Fruit fly (Drosophila melanogaster) whole organism, embryonic: Measurements from ENCODE around the gene dpr14.
A peak's percentile ranks its signal among the peaks of the same experiment; 100 is the strongest.

Source experiments
- Aef1 ChIP-seq: fragments of 200-800 bp; sonication (Bioruptor generic); IDR thresholded peaks from 3 replicates; pipeline ENCODE4 v1.3.6; 2022; ENCODE audit warnings: missing biosample characterization, missing genetic modification characterization
- Blimp-1 ChIP-seq: fragments of 200-800 bp; sonication (Bioruptor generic); optimal IDR thresholded peaks from 3 replicates; lab custom pipeline; 2018; ENCODE audit warnings: missing biosample characterization, missing genetic modification characterization, mild to moderate bottlenecking, moderate library complexity, missing genetic modification reagents
- BtbVII ChIP-seq: fragments of 200-800 bp; sonication (Bioruptor generic); optimal IDR thresholded peaks from 3 replicates; lab custom pipeline; 2017; ENCODE audit warnings: missing biosample characterization, mild to moderate bottlenecking, missing genetic modification characterization
- CG10267 ChIP-seq: fragments of 200-800 bp; sonication (Bioruptor generic); optimal IDR thresholded peaks from 2 replicates; lab custom pipeline; 2018; ENCODE audit warnings: missing biosample characterization, mild to moderate bottlenecking, missing genetic modification characterization, moderate library complexity
- CG11085 ChIP-seq: fragments of 200-800 bp; sonication (Bioruptor generic); IDR thresholded peaks from 2 replicates; pipeline ENCODE4 v1.3.6; 2022; ENCODE audit warnings: missing biosample characterization, missing genetic modification characterization
- CG11398 ChIP-seq: fragments of 200-800 bp; sonication (Bioruptor generic); optimal IDR thresholded peaks from 2 replicates; lab custom pipeline; 2016; ENCODE audit warnings: missing biosample characterization, missing genetic modification characterization
- CG12071 ChIP-seq: fragments of 200-800 bp; sonication (Bioruptor generic); optimal IDR thresholded peaks from 3 replicates; lab custom pipeline; 2018; ENCODE audit warnings: missing biosample characterization, mild to moderate bottlenecking, missing genetic modification characterization
- CG13775 ChIP-seq: fragments of 200-800 bp; sonication (Bioruptor generic); optimal IDR thresholded peaks from 3 replicates; lab custom pipeline; 2017; ENCODE audit warnings: missing biosample characterization, mild to moderate bottlenecking, missing genetic modification characterization
- CG14014 ChIP-seq: fragments of 200-800 bp; sonication (Bioruptor generic); IDR thresholded peaks from 2 replicates; pipeline ENCODE4 v1.3.6; 2022; ENCODE audit warnings: missing biosample characterization, missing genetic modification characterization
- CG15514 ChIP-seq: fragments of 200-800 bp; sonication (Bioruptor generic); optimal IDR thresholded peaks from 3 replicates; lab custom pipeline; 2017; ENCODE audit warnings: missing biosample characterization, missing genetic modification characterization, mild to moderate bottlenecking, moderate library complexity, missing genetic modification reagents
- CG17385 ChIP-seq: fragments of 200-800 bp; sonication (Bioruptor generic); optimal IDR thresholded peaks from 3 replicates; lab custom pipeline; 2018; ENCODE audit warnings: missing biosample characterization, mild to moderate bottlenecking, missing genetic modification characterization
- CG17912 ChIP-seq: fragments of 200-800 bp; sonication (Bioruptor generic); optimal IDR thresholded peaks from 2 replicates; lab custom pipeline; 2018; ENCODE audit warnings: missing biosample characterization, mild to moderate bottlenecking, missing genetic modification characterization
- CG18011 ChIP-seq: fragments of 200-800 bp; sonication (Bioruptor generic); optimal IDR thresholded peaks from 2 replicates; lab custom pipeline; 2017; ENCODE audit warnings: missing biosample characterization, missing genetic modification characterization, mild to moderate bottlenecking, moderate library complexity, missing genotype
- CG18599 ChIP-seq: fragments of 200-800 bp; sonication (Bioruptor generic); optimal IDR thresholded peaks from 3 replicates; lab custom pipeline; 2017; ENCODE audit warnings: missing biosample characterization, missing genetic modification characterization, mild to moderate bottlenecking, moderate library complexity, missing genetic modification reagents
- CG2199 ChIP-seq: fragments of 200-800 bp; sonication (Bioruptor generic); IDR thresholded peaks from 3 replicates; pipeline ENCODE4 v1.3.6; 2022; ENCODE audit warnings: missing biosample characterization, missing genetic modification characterization
- CG30020 ChIP-seq: fragments of 200-800 bp; optimal IDR thresholded peaks from 2 replicates; lab custom pipeline; 2019; ENCODE audit warnings: missing biosample characterization, mild to moderate bottlenecking, missing genetic modification characterization, moderate library complexity
- CG32772 ChIP-seq: fragments of 200-800 bp; sonication (Bioruptor generic); IDR thresholded peaks from 2 replicates; pipeline ENCODE4 v1.3.6; 2022; ENCODE audit warnings: missing biosample characterization, missing genetic modification characterization
- CG3995 ChIP-seq: fragments of 200-800 bp; sonication (Bioruptor generic); optimal IDR thresholded peaks from 3 replicates; lab custom pipeline; 2016; ENCODE audit warnings: missing biosample characterization, missing genetic modification characterization
- CG6272 ChIP-seq: fragments of 200-800 bp; sonication (Bioruptor generic); IDR thresholded peaks from 2 replicates; pipeline ENCODE4 v1.3.6; 2022; ENCODE audit warnings: missing biosample characterization, missing genetic modification characterization
- CG7745 ChIP-seq: fragments of 200-800 bp; sonication (Bioruptor generic); optimal IDR thresholded peaks from 2 replicates; lab custom pipeline; 2018; ENCODE audit warnings: missing biosample characterization, mild to moderate bottlenecking, missing genetic modification characterization, moderate library complexity
- CG8359 ChIP-seq: fragments of 200-800 bp; sonication (Bioruptor generic); optimal IDR thresholded peaks from 2 replicates; lab custom pipeline; 2017; ENCODE audit warnings: missing biosample characterization, mild to moderate bottlenecking, missing genetic modification characterization, borderline replicate concordance
- CG8478 ChIP-seq: fragments of >200 bp; optimal IDR thresholded peaks from 2 replicates; lab custom pipeline; 2018
- Dad ChIP-seq: fragments of 200-800 bp; sonication (Bioruptor generic); optimal IDR thresholded peaks from 3 replicates; lab custom pipeline; 2016; ENCODE audit warnings: missing biosample characterization, missing genetic modification characterization
- Dfd ChIP-seq, 2 experiments: fragments of >200 bp; optimal IDR thresholded peaks; 2 replicates each; lab custom pipeline; 2017; ENCODE audit warnings: missing biosample characterization in 2 of 2, missing genetic modification characterization in 2 of 2
- Dip3 ChIP-seq: fragments of 200-800 bp; sonication (Bioruptor generic); optimal IDR thresholded peaks from 3 replicates; lab custom pipeline; 2016; ENCODE audit warnings: missing biosample characterization, missing genetic modification characterization
- Ets65A ChIP-seq: fragments of 200-800 bp; sonication (Bioruptor generic); peaks from one replicate; lab custom pipeline; 2016; ENCODE audit warnings: missing biosample characterization, missing genetic modification characterization
- Gsc ChIP-seq: fragments of 200-800 bp; sonication (Bioruptor generic); IDR thresholded peaks from 2 replicates; pipeline ENCODE4 v1.3.6; 2022; ENCODE audit warnings: missing biosample characterization, missing genetic modification characterization
- HLHmδ ChIP-seq: fragments of 200-800 bp; sonication (Bioruptor generic); optimal IDR thresholded peaks from 2 replicates; lab custom pipeline; 2018; ENCODE audit warnings: missing biosample characterization, mild to moderate bottlenecking, missing genetic modification characterization, moderate library complexity
- Hand ChIP-seq: fragments of 200-800 bp; sonication (Bioruptor generic); optimal IDR thresholded peaks from 2 replicates; lab custom pipeline; 2017; ENCODE audit warnings: mild to moderate bottlenecking, missing biosample characterization, missing genetic modification reagents, missing genetic modification characterization
- Mad ChIP-seq: fragments of 200-800 bp; sonication (Bioruptor generic); optimal IDR thresholded peaks from 2 replicates; lab custom pipeline; 2016; ENCODE audit warnings: missing biosample characterization, missing genetic modification characterization
- Oli ChIP-seq: fragments of 200-800 bp; sonication (Bioruptor generic); optimal IDR thresholded peaks from 2 replicates; lab custom pipeline; 2018; ENCODE audit warnings: missing biosample characterization, mild to moderate bottlenecking, missing genetic modification characterization, moderate library complexity
- Ptx1 ChIP-seq: fragments of 200-800 bp; sonication (Bioruptor generic); IDR thresholded peaks from 2 replicates; pipeline ENCODE4 v1.3.6; 2022; ENCODE audit warnings: missing biosample characterization, missing genetic modification characterization
- Six4 ChIP-seq: fragments of 200-800 bp; sonication (Bioruptor generic); optimal IDR thresholded peaks from 2 replicates; lab custom pipeline; 2016; ENCODE audit warnings: missing biosample characterization, missing genetic modification characterization
- Ssrp ChIP-seq: fragments of 200-800 bp; sonication (Bioruptor generic); optimal IDR thresholded peaks from 2 replicates; lab custom pipeline; 2018; ENCODE audit warnings: missing biosample characterization, mild to moderate bottlenecking, missing genetic modification characterization, moderate library complexity
- ato ChIP-seq: fragments of 200-800 bp; sonication (Bioruptor generic); IDR thresholded peaks from 2 replicates; pipeline ENCODE4 v1.3.6; 2022; ENCODE audit warnings: missing biosample characterization, missing genetic modification characterization; ENCODE audit not compliant: partially characterized antibody
- br ChIP-seq: fragments of >200 bp; optimal IDR thresholded peaks from 2 replicates; lab custom pipeline; 2017
- btn ChIP-seq: fragments of 200-800 bp; sonication (Bioruptor generic); optimal IDR thresholded peaks from 2 replicates; lab custom pipeline; 2016; ENCODE audit warnings: missing biosample characterization, missing genetic modification characterization
- corto ChIP-seq: fragments of 200-800 bp; sonication (Bioruptor generic); optimal IDR thresholded peaks from 2 replicates; lab custom pipeline; 2016; ENCODE audit warnings: missing biosample characterization, mild to moderate bottlenecking, missing genetic modification characterization, moderate library complexity
- dati ChIP-seq: fragments of 200-800 bp; sonication (Bioruptor generic); IDR thresholded peaks from 2 replicates; pipeline ENCODE4 v1.3.6; 2022; ENCODE audit warnings: missing biosample characterization, missing genetic modification characterization
- hth ChIP-seq: fragments of >200 bp; optimal IDR thresholded peaks from 2 replicates; lab custom pipeline; 2017; ENCODE audit warnings: inconsistent platforms
- jigr1 ChIP-seq: fragments of 200-800 bp; sonication (Bioruptor generic); IDR thresholded peaks from 3 replicates; pipeline ENCODE4 v1.3.6; 2022; ENCODE audit warnings: missing biosample characterization, missing genetic modification characterization
- kah ChIP-seq: fragments of 200-800 bp; sonication (Bioruptor generic); optimal IDR thresholded peaks from 2 replicates; lab custom pipeline; 2018; ENCODE audit warnings: missing biosample characterization, mild to moderate bottlenecking, missing genetic modification characterization
- knrl ChIP-seq: fragments of 200-800 bp; sonication (Bioruptor generic); IDR thresholded peaks from 3 replicates; pipeline ENCODE4 v1.3.6; 2022; ENCODE audit warnings: missing biosample characterization, missing genetic modification characterization; ENCODE audit not compliant: partially characterized antibody
- lmd ChIP-seq: fragments of 200-800 bp; sonication (Bioruptor generic); IDR thresholded peaks from 2 replicates; pipeline ENCODE4 v1.3.6; 2022; ENCODE audit warnings: missing biosample characterization, missing genetic modification characterization
- p53 ChIP-seq: fragments of 200-800 bp; sonication (Bioruptor generic); optimal IDR thresholded peaks from 2 replicates; lab custom pipeline; 2016; ENCODE audit warnings: missing biosample characterization, missing genetic modification characterization
- pita ChIP-seq: fragments of 200-800 bp; sonication (Bioruptor generic); optimal IDR thresholded peaks from 2 replicates; lab custom pipeline; 2017; ENCODE audit warnings: missing biosample characterization, mild to moderate bottlenecking, missing genetic modification characterization
- slp2 ChIP-seq: fragments of 200-800 bp; sonication (Bioruptor generic); optimal IDR thresholded peaks from 2 replicates; lab custom pipeline; 2016; ENCODE audit warnings: missing biosample characterization, missing genetic modification characterization
- sob ChIP-seq: fragments of 200-800 bp; sonication (Bioruptor generic); IDR thresholded peaks from 2 replicates; pipeline ENCODE4 v1.3.6; 2022; ENCODE audit warnings: missing biosample characterization, missing genetic modification characterization
- tap ChIP-seq: fragments of 200-800 bp; optimal IDR thresholded peaks from 3 replicates; lab custom pipeline; 2019; ENCODE audit warnings: missing biosample characterization, mild to moderate bottlenecking, missing genetic modification characterization, moderate library complexity
- trem ChIP-seq: fragments of 200-800 bp; optimal IDR thresholded peaks from 3 replicates; lab custom pipeline; 2019; ENCODE audit warnings: missing biosample characterization, mild to moderate bottlenecking, missing genetic modification characterization, moderate library complexity

The dpr14 gene

DNA sequence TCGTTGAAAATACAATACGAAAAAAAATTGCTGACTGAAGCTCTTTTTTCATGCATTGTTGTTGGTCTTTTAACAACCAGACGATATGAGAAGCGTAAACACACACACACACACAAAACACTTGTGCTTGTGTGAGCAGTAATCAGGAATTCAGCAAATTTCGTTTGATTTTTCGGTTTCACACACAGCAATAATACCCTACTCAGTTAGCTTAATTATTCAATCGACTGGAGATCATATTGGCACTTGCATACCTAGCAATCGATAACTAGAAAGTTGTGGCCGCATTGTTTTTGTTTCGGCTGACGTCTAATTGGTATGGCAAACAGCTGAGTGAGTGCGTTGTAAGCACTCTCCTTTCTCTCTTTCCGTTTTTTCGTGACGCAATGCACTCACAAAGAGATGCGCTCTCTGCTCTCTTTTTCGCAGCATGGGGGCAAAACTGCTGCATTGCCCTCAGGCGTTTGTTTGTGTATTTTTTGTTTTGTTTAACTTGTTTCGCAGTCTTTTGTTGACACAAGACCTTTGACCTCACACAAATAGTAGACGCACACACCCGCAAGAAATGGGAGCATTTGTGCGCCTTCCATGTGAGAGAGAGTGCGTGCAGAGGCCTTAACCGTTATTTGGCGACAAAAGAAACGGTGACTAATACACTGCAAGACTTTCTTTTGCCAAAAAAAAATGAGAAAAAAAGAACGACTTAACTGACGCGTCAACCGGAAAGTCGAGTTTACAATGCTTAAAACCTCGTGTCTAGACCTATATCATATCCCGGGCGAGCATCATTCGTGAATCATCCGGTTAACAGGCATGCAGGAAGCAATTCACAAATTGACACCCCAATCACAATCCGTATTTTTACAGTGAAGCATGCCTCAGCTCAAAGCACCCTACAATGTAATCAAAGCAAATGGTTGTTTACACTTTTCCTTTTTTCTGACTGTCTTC is 37.0 kb upstream of the dpr14 start (continued):
- peak; percentile 45; the same call in 1 of the 2 replicates for TF ChIP-seq lmd (GFP tag; lab: Robert Waterston, UW)
- TF ChIP-seq knrl (GFP tag; lab: Robert Waterston, UW): no peak
- TF ChIP-seq CG11085 (GFP tag; lab: Robert Waterston, UW): no peak
- no peak for TF ChIP-seq Oli (tag; lab: Kevin White, UChicago)
- TF ChIP-seq Dip3: peak; percentile 14
- TF ChIP-seq jigr1: no peak
- TF ChIP-seq CG15514 (GFP tag; lab: Kevin White, UChicago): peak; percentile 26
- TF ChIP-seq CG18011 (GFP tag; lab: Kevin White, UChicago): no peak
- TF ChIP-seq corto: no peak
- TF ChIP-seq CG30020 (tag; lab: Kevin White, UChicago): no peak
- peak; percentile 90 for TF ChIP-seq Ets65A (GFP tag; lab: Kevin White, UChicago)
- no peak for TF ChIP-seq ato (GFP tag; lab: Robert Waterston, UW)
- peak; percentile 50 for TF ChIP-seq Ptx1 (GFP tag; lab: Robert Waterston, UW)
- no peak for TF ChIP-seq br (lab: Kevin White, UChicago)
- no peak for TF ChIP-seq CG14014 (GFP tag; lab: Robert Waterston, UW)
- TF ChIP-seq CG32772 (GFP tag; lab: Robert Waterston, UW): 0 out of 2 replicates have a peak, but pooled peaks have one; percentile 33
- no peak for TF ChIP-seq kah (GFP tag; lab: Kevin White, UChicago)
- no peak for TF ChIP-seq CG17385 (GFP tag; lab: Kevin White, UChicago)
- TF ChIP-seq CG12071 (GFP tag; lab: Kevin White, UChicago): no peak
- no peak for TF ChIP-seq Gsc (GFP tag; lab: Robert Waterston, UW)
- no peak for TF ChIP-seq CG6272
- no peak for TF ChIP-seq trem (tag; lab: Kevin White, UChicago)
- no peak for TF ChIP-seq Six4 (GFP tag; lab: Kevin White, UChicago)
- TF ChIP-seq CG7745 (tag; lab: Kevin White, UChicago): no peak
- no peak for TF ChIP-seq slp2
- TF ChIP-seq Hand: no peak
- no peak for TF ChIP-seq CG10267 (tag; lab: Kevin White, UChicago)
- TF ChIP-seq CG11398: no peak
- no peak for TF ChIP-seq pita
- TF ChIP-seq CG3995: peak; percentile 26
- TF ChIP-seq CG8478 (lab: Kevin White, UChicago): no peak
- no peak for TF ChIP-seq Mad
- TF ChIP-seq Dfd (GFP tag; optimal IDR thresholded peaks at IDR 0.05; lab: Kevin White, UChicago): no peak
- no peak for TF ChIP-seq CG13775 (GFP tag; lab: Kevin White, UChicago)
- TF ChIP-seq p53 (GFP tag; lab: Kevin White, UChicago): no peak
- peak; percentile 13 for TF ChIP-seq Ssrp
- peak; percentile 47; the same call in 2 of the 3 replicates for TF ChIP-seq Aef1 (GFP tag; lab: Robert Waterston, UW)
- no peak for TF ChIP-seq tap (tag; lab: Kevin White, UChicago)
- TF ChIP-seq Dad (GFP tag; lab: Kevin White, UChicago): no peak
- peak; percentile 42 for TF ChIP-seq Blimp-1 (GFP tag; lab: Kevin White, UChicago)
- no peak for TF ChIP-seq CG8359
- no peak for TF ChIP-seq HLHmδ (GFP tag; lab: Kevin White, UChicago)
- TF ChIP-seq hth (lab: Kevin White, UChicago): no peak
- TF ChIP-seq btn (GFP tag; lab: Kevin White, UChicago): no peak
- peak; percentile 49 for TF ChIP-seq CG18599 (GFP tag; lab: Kevin White, UChicago)
- TF ChIP-seq sob (GFP tag; lab: Robert Waterston, UW): no peak
- 0 out of 3 replicates have a peak, but pooled peaks have one; percentile 13 for TF ChIP-seq CG2199 (GFP tag; lab: Robert Waterston, UW)
- no peak for TF ChIP-seq BtbVII
- TF ChIP-seq CG17912 (GFP tag; lab: Kevin White, UChicago): no peak
- TF ChIP-seq dati (GFP tag; lab: Robert Waterston, UW): no peak
